Fruit fly (Drosophila melanogaster) whole organism, embryonic: Measurements from ENCODE around the gene Nup98-96.
A peak's percentile ranks its signal among the peaks of the same experiment; 100 is the strongest.

Experiments used
- Abd-B ChIP-seq: fragments of 200-800 bp; sonication (Bioruptor generic); optimal IDR thresholded peaks from 2 replicates; lab custom pipeline; 2018; ENCODE audit warnings: missing biosample characterization, mild to moderate bottlenecking, missing genetic modification characterization, moderate library complexity
- Ada2b ChIP-seq: fragments of 200-800 bp; sonication (Bioruptor generic); IDR thresholded peaks from 2 replicates; pipeline ENCODE4 v1.3.6; 2022; ENCODE audit warnings: missing biosample characterization, missing genetic modification characterization
- Atf-2 ChIP-seq: fragments of 200-800 bp; sonication (Bioruptor generic); optimal IDR thresholded peaks from 2 replicates; lab custom pipeline; 2016; ENCODE audit warnings: missing biosample characterization, missing genetic modification characterization
- Atf3 ChIP-seq: fragments of 200-800 bp; sonication (Bioruptor generic); optimal IDR thresholded peaks from 3 replicates; lab custom pipeline; 2016; ENCODE audit warnings: missing biosample characterization, missing genetic modification characterization
- CG11456 ChIP-seq: fragments of 200-800 bp; sonication (Bioruptor generic); IDR thresholded peaks from 3 replicates; pipeline ENCODE4 v1.3.6; 2022; ENCODE audit warnings: missing biosample characterization, missing genetic modification characterization
- CG11696 ChIP-seq: fragments of 200-800 bp; sonication (Bioruptor generic); IDR thresholded peaks from 2 replicates; pipeline ENCODE4 v1.3.6; 2022; ENCODE audit warnings: missing biosample characterization, missing genetic modification characterization
- CG13296 ChIP-seq: fragments of 200-800 bp; sonication (Bioruptor generic); optimal IDR thresholded peaks from 3 replicates; lab custom pipeline; 2018; ENCODE audit warnings: missing biosample characterization, mild to moderate bottlenecking, missing genetic modification characterization
- CG13894 ChIP-seq: fragments of 200-800 bp; sonication (Bioruptor generic); optimal IDR thresholded peaks from 3 replicates; lab custom pipeline; 2018; ENCODE audit warnings: missing biosample characterization, mild to moderate bottlenecking, missing genetic modification characterization, moderate library complexity
- CG14014 ChIP-seq: fragments of 200-800 bp; sonication (Bioruptor generic); IDR thresholded peaks from 2 replicates; pipeline ENCODE4 v1.3.6; 2022; ENCODE audit warnings: missing biosample characterization, missing genetic modification characterization
- CG14441 ChIP-seq: fragments of 200-800 bp; sonication (Bioruptor generic); IDR thresholded peaks from 2 replicates; pipeline ENCODE4 v1.3.6; 2022; ENCODE audit warnings: missing biosample characterization, missing genetic modification characterization
- CG15479 ChIP-seq: fragments of 200-800 bp; sonication (Bioruptor generic); optimal IDR thresholded peaks from 3 replicates; lab custom pipeline; 2019; ENCODE audit warnings: missing biosample characterization, mild to moderate bottlenecking, missing genetic modification characterization, moderate library complexity
- CG15696 ChIP-seq: fragments of 200-800 bp; sonication (Bioruptor generic); optimal IDR thresholded peaks from 2 replicates; lab custom pipeline; 2019; ENCODE audit warnings: missing biosample characterization, mild to moderate bottlenecking, missing genetic modification characterization, moderate library complexity
- CG17328 ChIP-seq: fragments of 200-800 bp; sonication (Bioruptor generic); IDR thresholded peaks from 2 replicates; pipeline ENCODE4 v1.3.6; 2022; ENCODE audit warnings: missing biosample characterization, missing genetic modification characterization
- CG1792 ChIP-seq: fragments of 200-800 bp; sonication (Bioruptor generic); optimal IDR thresholded peaks from 2 replicates; lab custom pipeline; 2016; ENCODE audit warnings: missing biosample characterization, missing genetic modification characterization
- CG18262 ChIP-seq: fragments of 200-800 bp; optimal IDR thresholded peaks from 3 replicates; lab custom pipeline; 2019; ENCODE audit warnings: missing biosample characterization, mild to moderate bottlenecking, missing genetic modification characterization, moderate library complexity
- CG2202 ChIP-seq: fragments of 200-800 bp; sonication (Bioruptor generic); optimal IDR thresholded peaks from 2 replicates; lab custom pipeline; 2018; ENCODE audit warnings: missing biosample characterization, mild to moderate bottlenecking, missing genetic modification characterization
- CG3847 ChIP-seq: fragments of 200-800 bp; sonication (Bioruptor generic); IDR thresholded peaks from 2 replicates; pipeline ENCODE4 v1.3.6; 2022; ENCODE audit warnings: missing biosample characterization, missing genetic modification characterization
- CG6654 ChIP-seq: fragments of 200-800 bp; sonication (Bioruptor generic); optimal IDR thresholded peaks from 2 replicates; lab custom pipeline; 2017; ENCODE audit warnings: missing biosample characterization, mild to moderate bottlenecking, missing genetic modification characterization
- CG6765 ChIP-seq: fragments of 200-800 bp; sonication (Bioruptor generic); optimal IDR thresholded peaks from 3 replicates; lab custom pipeline; 2017; ENCODE audit warnings: missing biosample characterization, mild to moderate bottlenecking, missing genetic modification characterization
- CG7786 ChIP-seq: fragments of 200-800 bp; sonication (Bioruptor generic); optimal IDR thresholded peaks from 2 replicates; lab custom pipeline; 2016; ENCODE audit warnings: missing biosample characterization, missing genetic modification characterization
- CG8944 ChIP-seq: fragments of 200-800 bp; sonication (Bioruptor generic); optimal IDR thresholded peaks from 3 replicates; lab custom pipeline; 2016; ENCODE audit warnings: missing biosample characterization, missing genetic modification characterization
- CG9215 ChIP-seq: fragments of 200-800 bp; sonication (Bioruptor generic); IDR thresholded peaks from 2 replicates; pipeline ENCODE4 v1.3.6; 2022; ENCODE audit warnings: missing biosample characterization, missing genetic modification characterization
- CG9437 ChIP-seq: fragments of 200-800 bp; sonication (Bioruptor generic); optimal IDR thresholded peaks from 2 replicates; lab custom pipeline; 2018; ENCODE audit warnings: missing biosample characterization, mild to moderate bottlenecking, missing genetic modification characterization
- CrebB ChIP-seq: fragments of 200-800 bp; sonication (Bioruptor generic); optimal IDR thresholded peaks from 3 replicates; lab custom pipeline; 2018; ENCODE audit warnings: missing biosample characterization, mild to moderate bottlenecking, missing genetic modification characterization
- Deaf1 ChIP-seq: fragments of 200-800 bp; optimal IDR thresholded peaks from 3 replicates; lab custom pipeline; 2019; ENCODE audit warnings: missing biosample characterization, mild to moderate bottlenecking, missing genetic modification characterization, moderate library complexity
- Eip74EF ChIP-seq, 2 experiments: fragments of 200-800 bp in 1 of 2; fragments of >200 bp in 1 of 2; sonication (Bioruptor generic) in 1 of 2; optimal IDR thresholded peaks; 2 replicates each; lab custom pipeline; 2017 to 2019; ENCODE audit warnings: missing biosample characterization in 2 of 2, missing genetic modification characterization in 2 of 2, mild to moderate bottlenecking in 1 of 2, moderate library complexity in 1 of 2
- Hey ChIP-seq: fragments of 200-800 bp; sonication (Bioruptor generic); optimal IDR thresholded peaks from 3 replicates; lab custom pipeline; 2018; ENCODE audit warnings: missing biosample characterization, mild to moderate bottlenecking, missing genetic modification characterization
- Jarid2 ChIP-seq: fragments of 200-800 bp; sonication (Bioruptor generic); optimal IDR thresholded peaks from 3 replicates; lab custom pipeline; 2017; ENCODE audit warnings: mild to moderate bottlenecking, missing biosample characterization, missing genetic modification reagents, missing genetic modification characterization
- Myb ChIP-seq: fragments of 200-800 bp; sonication (Bioruptor generic); optimal IDR thresholded peaks from 2 replicates; lab custom pipeline; 2016; ENCODE audit warnings: missing biosample characterization, missing genetic modification characterization
- Ptx1 ChIP-seq: fragments of 200-800 bp; sonication (Bioruptor generic); IDR thresholded peaks from 2 replicates; pipeline ENCODE4 v1.3.6; 2022; ENCODE audit warnings: missing biosample characterization, missing genetic modification characterization
- Rfx ChIP-seq: fragments of 200-800 bp; sonication (Bioruptor generic); IDR thresholded peaks from 2 replicates; pipeline ENCODE4 v1.3.6; 2022; ENCODE audit warnings: missing biosample characterization, missing genetic modification characterization
- bcd ChIP-seq: fragments of 200-800 bp; sonication (Bioruptor generic); optimal IDR thresholded peaks from 2 replicates; lab custom pipeline; 2017; ENCODE audit warnings: missing biosample characterization, mild to moderate bottlenecking, missing genetic modification characterization
- bowl ChIP-seq: fragments of 200-800 bp; sonication (Bioruptor generic); IDR thresholded peaks from 2 replicates; pipeline ENCODE4 v1.3.6; 2022; ENCODE audit warnings: missing biosample characterization, missing genetic modification characterization
- chinmo ChIP-seq: fragments of 200-800 bp; sonication (Bioruptor generic); IDR thresholded peaks from 4 replicates; pipeline ENCODE4 v1.3.6; 2022; ENCODE audit warnings: missing biosample characterization, missing genetic modification characterization; ENCODE audit not compliant: partially characterized antibody
- chm ChIP-seq: fragments of 200-800 bp; sonication (Bioruptor generic); IDR thresholded peaks from 2 replicates; pipeline ENCODE4 v1.3.6; 2022; ENCODE audit warnings: missing biosample characterization, missing genetic modification characterization
- croc ChIP-seq: fragments of 200-800 bp; sonication (Bioruptor generic); conservative IDR thresholded peaks from 3 replicates; pipeline ENCODE4 v1.3.6; 2022; ENCODE audit warnings: missing biosample characterization, missing genetic modification characterization
- crp ChIP-seq, 2 experiments: fragments of 200-800 bp; sonication (Bioruptor generic); optimal IDR thresholded peaks; 2 replicates in 1 of 2; 3 replicates in 1 of 2; lab custom pipeline; 2017; ENCODE audit warnings: missing biosample characterization in 2 of 2, missing genetic modification characterization in 2 of 2, mild to moderate bottlenecking in 1 of 2, moderate library complexity in 1 of 2
- fd3F ChIP-seq: fragments of 200-800 bp; sonication (Bioruptor generic); optimal IDR thresholded peaks from 2 replicates; lab custom pipeline; 2018; ENCODE audit warnings: missing biosample characterization, mild to moderate bottlenecking, missing genetic modification characterization, moderate library complexity
- fu2 ChIP-seq: fragments of 200-800 bp; sonication (Bioruptor generic); optimal IDR thresholded peaks from 2 replicates; lab custom pipeline; 2016; ENCODE audit warnings: missing biosample characterization, missing genetic modification characterization
- grau ChIP-seq: fragments of 200-800 bp; optimal IDR thresholded peaks from 3 replicates; lab custom pipeline; 2019; ENCODE audit warnings: missing biosample characterization, mild to moderate bottlenecking, missing genetic modification characterization, moderate library complexity
- klu ChIP-seq: fragments of 200-800 bp; sonication (Bioruptor generic); IDR thresholded peaks from 2 replicates; pipeline ENCODE4 v1.3.6; 2022; ENCODE audit warnings: missing biosample characterization, missing genetic modification characterization
- mam ChIP-seq: fragments of 200-800 bp; sonication (Bioruptor generic); optimal IDR thresholded peaks from 3 replicates; lab custom pipeline; 2016; ENCODE audit warnings: missing biosample characterization, missing genetic modification characterization
- nerfin-1 ChIP-seq: fragments of 200-800 bp; sonication (Bioruptor generic); optimal IDR thresholded peaks from 3 replicates; lab custom pipeline; 2019; ENCODE audit warnings: missing biosample characterization, mild to moderate bottlenecking, missing genetic modification characterization, moderate library complexity
- oc ChIP-seq: fragments of 200-800 bp; sonication (Bioruptor generic); optimal IDR thresholded peaks from 2 replicates; lab custom pipeline; 2018; ENCODE audit warnings: missing biosample characterization, mild to moderate bottlenecking, missing genetic modification characterization, moderate library complexity
- rib ChIP-seq: fragments of 200-800 bp; sonication (Bioruptor generic); IDR thresholded peaks from 2 replicates; pipeline ENCODE4 v1.3.6; 2022; ENCODE audit warnings: missing biosample characterization, missing genetic modification characterization
- run ChIP-seq: fragments of 200-800 bp; sonication (Bioruptor generic); optimal IDR thresholded peaks from 3 replicates; lab custom pipeline; 2018; ENCODE audit warnings: missing biosample characterization, mild to moderate bottlenecking, missing genetic modification characterization
- schlank ChIP-seq: fragments of 200-800 bp; sonication (Bioruptor generic); optimal IDR thresholded peaks from 2 replicates; lab custom pipeline; 2018; ENCODE audit warnings: missing biosample characterization, mild to moderate bottlenecking, missing genetic modification characterization
- sim ChIP-seq: fragments of 200-800 bp; sonication (Bioruptor generic); IDR thresholded peaks from 2 replicates; pipeline ENCODE4 v1.3.6; 2022; ENCODE audit warnings: missing biosample characterization, missing genetic modification characterization
- trh ChIP-seq: fragments of 200-800 bp; sonication (Bioruptor generic); optimal IDR thresholded peaks from 2 replicates; lab custom pipeline; 2016; ENCODE audit warnings: missing biosample characterization, missing genetic modification characterization
- twi ChIP-seq: fragments of 200-800 bp; optimal IDR thresholded peaks from 2 replicates; lab custom pipeline; 2019; ENCODE audit warnings: missing biosample characterization, mild to moderate bottlenecking, missing genetic modification characterization, moderate library complexity
- vvl ChIP-seq: fragments of 200-800 bp; sonication (Bioruptor generic); IDR thresholded peaks from 2 replicates; pipeline ENCODE4 v1.3.6; 2022; ENCODE audit warnings: missing biosample characterization, missing genetic modification characterization

Nup98-96 gene

DNA sequence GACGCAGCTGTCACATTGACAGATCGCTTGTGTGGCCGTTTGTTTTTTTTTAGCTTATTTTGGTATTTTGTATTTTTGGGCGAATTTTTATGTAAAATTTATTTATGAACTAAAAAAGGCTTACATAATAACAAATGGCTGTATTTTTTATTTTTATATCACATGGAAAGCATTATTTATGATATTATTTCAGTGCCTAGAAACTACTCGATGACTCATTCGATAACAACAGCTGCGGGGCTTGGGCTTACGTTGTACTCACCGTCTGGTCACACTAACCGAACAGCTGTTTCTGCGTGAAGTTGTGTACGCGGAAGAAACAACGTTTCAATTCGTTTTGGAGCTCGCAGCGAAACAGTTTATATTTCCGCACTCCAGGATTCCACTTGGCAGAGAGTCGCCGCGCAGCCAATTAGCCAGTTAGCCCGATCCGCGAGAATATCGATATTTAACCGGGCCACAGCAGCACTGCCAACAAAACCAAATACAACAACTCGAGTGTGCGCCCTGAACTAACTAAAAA is 48.4 kb downstream of the Nup98-96 start, which contains the start of the genes Hmgcr and Rpn9 (continued):
- TF ChIP-seq Atf-2 (GFP tag; lab: Kevin White, UChicago) (no peak), CG9215 (GFP tag; lab: Robert Waterston, UW) (no peak), vvl (no peak), bcd (GFP tag; lab: Kevin White, UChicago) (no peak), CG7786 (GFP tag; lab: Kevin White, UChicago) (no peak), crp (GFP tag; optimal IDR thresholded peaks at IDR 0.05; lab: Kevin White, UChicago) (peak; percentile 85 to 98), croc (no peak), trh (no peak), CG1792 (GFP tag; lab: Kevin White, UChicago) (no peak), CG9437 (GFP tag; lab: Kevin White, UChicago) (peak; percentile 58), CG2202 (no peak), klu (GFP tag; lab: Robert Waterston, UW) (no peak), Ptx1 (no peak), Deaf1 (tag; lab: Kevin White, UChicago) (no peak), Jarid2 (peak; percentile 86), CG14441 (GFP tag; lab: Robert Waterston, UW) (no peak), run (no peak), Myb (GFP tag; lab: Kevin White, UChicago) (no peak), CG15479 (no peak), CG13894 (tag; lab: Kevin White, UChicago) (no peak), CG6765 (GFP tag; lab: Kevin White, UChicago) (peak; percentile 15), CG11456 (GFP tag; lab: Robert Waterston, UW) (no peak), oc (no peak), CG18262 (tag; lab: Kevin White, UChicago) (peak; percentile 24), CrebB (peak; percentile 38), Abd-B (GFP tag; lab: Kevin White, UChicago) (no peak), Rfx (GFP tag; lab: Robert Waterston, UW) (no peak), CG15696 (tag; lab: Kevin White, UChicago) (no peak), Atf3 (GFP tag; lab: Kevin White, UChicago) (no peak), chinmo (GFP tag; lab: Robert Waterston, UW) (no peak), schlank (no peak), CG13296 (GFP tag; lab: Kevin White, UChicago) (peak; percentile 18), Hey (tag; lab: Kevin White, UChicago) (no peak), bowl (GFP tag; lab: Robert Waterston, UW) (no peak), nerfin-1 (tag; lab: Kevin White, UChicago) (peak; percentile 35), CG11696 (GFP tag; lab: Robert Waterston, UW) (no peak), Eip74EF (GFP tag; optimal IDR thresholded peaks at IDR 0.05; lab: Kevin White, UChicago) (peak in 1 of 2 experiments; percentile 71), twi (tag; lab: Kevin White, UChicago) (peak; percentile 43), Ada2b (GFP tag; lab: Robert Waterston, UW) (no peak), CG6654 (GFP tag; lab: Kevin White, UChicago) (no peak), grau (tag; lab: Kevin White, UChicago) (peak; percentile 26), fd3F (GFP tag; lab: Kevin White, UChicago) (no peak), mam (GFP tag; lab: Kevin White, UChicago) (no peak), CG8944 (GFP tag; lab: Kevin White, UChicago) (no peak), chm (peak; percentile 70; the same call in 1 of the 2 replicates), sim (GFP tag; lab: Robert Waterston, UW) (no peak), CG14014 (no peak), CG3847 (0 out of 2 replicates have a peak, but pooled peaks have one; percentile 9), rib (GFP tag; lab: Robert Waterston, UW) (no peak), CG17328 (GFP tag; lab: Robert Waterston, UW) (peak; percentile 38; the same call in 1 of the 2 replicates), fu2 (GFP tag; lab: Kevin White, UChicago) (no peak)
